Worm (Caenorhabditis elegans) whole organism, L4 larva: Measurements from ENCODE around the gene Y67D2.2.

Experiments used
- F26F4.8 ChIP-seq: fragments of 200-800 bp; sonication (Bioruptor generic); conservative IDR thresholded peaks from 2 replicates; pipeline ENCODE4 v1.3.6; 2022; ENCODE audit warnings: missing genetic modification characterization, missing compliant biosample characterization
- F44E2.7 ChIP-seq: fragments of 200-800 bp; sonication (Bioruptor generic); IDR thresholded peaks from 2 replicates; pipeline ENCODE4 v2.1.2; 2022; ENCODE audit warnings: missing genetic modification characterization, missing compliant biosample characterization
- F49E8.2 ChIP-seq: sonication (generic microtip); optimal IDR thresholded peaks from 2 replicates; lab custom pipeline; 2016; ENCODE audit warnings: missing compliant biosample characterization, mild to moderate bottlenecking, missing genetic modification characterization, borderline replicate concordance
- R02D3.7 ChIP-seq: fragments of 150-350 bp; sonication (generic microtip); optimal IDR thresholded peaks from 3 replicates; lab custom pipeline; 2014; ENCODE audit warnings: missing biosample characterization, missing genetic modification characterization
- T20F7.1 ChIP-seq: fragments of 200-800 bp; sonication (Bioruptor generic); optimal IDR thresholded peaks from 2 replicates; lab custom pipeline; 2018; ENCODE audit warnings: mild to moderate bottlenecking, missing genetic modification characterization, missing compliant biosample characterization
- T26A8.4 ChIP-seq: fragments of 200-800 bp; sonication (Bioruptor generic); IDR thresholded peaks from 2 replicates; pipeline ENCODE4 v1.3.6; 2022; ENCODE audit warnings: missing genetic modification characterization, missing compliant biosample characterization
- Y105C5A.15 ChIP-seq: fragments of 200-800 bp; sonication (Bioruptor generic); IDR thresholded peaks from 2 replicates; pipeline ENCODE4 v1.3.6; 2022; ENCODE audit warnings: missing genetic modification characterization, missing compliant biosample characterization
- Y48G9A.11 ChIP-seq: fragments of 200-800 bp; sonication (Bioruptor generic); IDR thresholded peaks from 2 replicates; pipeline ENCODE4 v1.3.6; 2022; ENCODE audit warnings: missing genetic modification reagents, missing genetic modification characterization, missing compliant biosample characterization
- Y5F2A.4 ChIP-seq: fragments of 200-800 bp; sonication (Bioruptor generic); optimal IDR thresholded peaks from 2 replicates; lab custom pipeline; 2018; ENCODE audit warnings: mild to moderate bottlenecking, missing genetic modification characterization, missing compliant biosample characterization
- ZK337.2 ChIP-seq: fragments of 200-800 bp; sonication (Bioruptor generic); IDR thresholded peaks from 2 replicates; pipeline ENCODE4 v1.3.6; 2022; ENCODE audit warnings: missing genetic modification reagents, missing genetic modification characterization, missing compliant biosample characterization
- ama-1 ChIP-seq: fragments of 150-350 bp; optimal IDR thresholded peaks from 2 replicates; lab custom pipeline; 2014; ENCODE audit warnings: inconsistent platforms, mixed read lengths
- arid-1 ChIP-seq: fragments of 200-800 bp; sonication (Bioruptor generic); conservative IDR thresholded peaks from 2 replicates; pipeline ENCODE4 v1.3.6; 2022; ENCODE audit warnings: missing genetic modification reagents, missing genetic modification characterization, missing compliant biosample characterization
- ceh-20 ChIP-seq: fragments of 200-800 bp; sonication (Bioruptor generic); IDR thresholded peaks from 2 replicates; pipeline ENCODE4 v1.3.6; 2022; ENCODE audit warnings: missing genetic modification reagents, missing genetic modification characterization, missing compliant biosample characterization
- ceh-44 ChIP-seq: fragments of 200-800 bp; sonication (Bioruptor generic); IDR thresholded peaks from 2 replicates; pipeline ENCODE4 v1.3.6; 2022; ENCODE audit warnings: missing genetic modification reagents, missing genetic modification characterization, missing compliant biosample characterization
- ceh-62 ChIP-seq: sonication (generic microtip); optimal IDR thresholded peaks from 2 replicates; lab custom pipeline; 2017; ENCODE audit warnings: missing biosample characterization, missing genetic modification characterization
- ctbp-1 ChIP-seq: fragments of 200-800 bp; sonication (Bioruptor generic); IDR thresholded peaks from 2 replicates; pipeline ENCODE4 v1.3.6; 2022; ENCODE audit warnings: missing genetic modification reagents, missing genetic modification characterization, missing compliant biosample characterization
- daf-16 ChIP-seq, 3 experiments: sonication (generic microtip); optimal IDR thresholded peaks; 2 replicates each; lab custom pipeline; 2016 to 2017; ENCODE audit warnings: missing genetic modification characterization in 3 of 3, missing genetic modification reagents in 3 of 3, mild to moderate bottlenecking in 2 of 3, missing compliant biosample characterization in 2 of 3, missing biosample characterization in 1 of 3, moderate library complexity in 1 of 3
- daf-19 ChIP-seq: fragments of 200-800 bp; sonication (Bioruptor generic); conservative IDR thresholded peaks from 2 replicates; pipeline ENCODE4 v1.3.6; 2022; ENCODE audit warnings: missing genetic modification characterization, missing compliant biosample characterization
- daf-8 ChIP-seq: fragments of 200-800 bp; sonication (Bioruptor generic); IDR thresholded peaks from 2 replicates; pipeline ENCODE4 v1.3.6; 2022; ENCODE audit warnings: missing genetic modification characterization, missing compliant biosample characterization
- dmd-6 ChIP-seq: fragments of 200-800 bp; sonication (Bioruptor generic); IDR thresholded peaks from 2 replicates; pipeline ENCODE4 v1.3.6; 2022; ENCODE audit warnings: missing genetic modification reagents, missing genetic modification characterization, missing compliant biosample characterization
- dmd-8 ChIP-seq: fragments of 200-800 bp; sonication (Bioruptor generic); IDR thresholded peaks from 2 replicates; pipeline ENCODE4 v1.3.6; 2022; ENCODE audit warnings: missing genetic modification characterization, missing compliant biosample characterization
- dmd-9 ChIP-seq: fragments of 200-800 bp; sonication (Bioruptor generic); IDR thresholded peaks from 2 replicates; pipeline ENCODE4 v1.3.6; 2022; ENCODE audit warnings: missing genetic modification reagents, missing genetic modification characterization, missing compliant biosample characterization
- hlh-11 ChIP-seq: fragments of 200-800 bp; sonication (Bioruptor generic); optimal IDR thresholded peaks from 2 replicates; lab custom pipeline; 2018; ENCODE audit warnings: mild to moderate bottlenecking, missing genetic modification characterization, missing compliant biosample characterization
- hlh-30 ChIP-seq: sonication (generic microtip); optimal IDR thresholded peaks from 2 replicates; lab custom pipeline; 2017; ENCODE audit warnings: antibody characterized with exemption, mild to moderate bottlenecking, missing genetic modification characterization, missing compliant biosample characterization; ENCODE audit not compliant: insufficient read depth
- jun-1 ChIP-seq: fragments of 150-350 bp; optimal IDR thresholded peaks from 2 replicates; lab custom pipeline; 2014; ENCODE audit warnings: missing biosample characterization, missing genetic modification reagents, missing genetic modification characterization
- lim-7 ChIP-seq: fragments of 200-800 bp; sonication (Bioruptor generic); IDR thresholded peaks from 2 replicates; pipeline ENCODE4 v1.3.6; 2022; ENCODE audit warnings: missing genetic modification characterization, missing compliant biosample characterization
- lin-13 ChIP-seq: fragments of 150-350 bp; optimal IDR thresholded peaks from 2 replicates; lab custom pipeline; 2014; ENCODE audit warnings: missing biosample characterization, missing genetic modification reagents, missing genetic modification characterization
- lin-29 ChIP-seq: fragments of 200-800 bp; sonication (Bioruptor generic); IDR thresholded peaks from 2 replicates; pipeline ENCODE4 v1.3.6; 2022; ENCODE audit warnings: missing genetic modification reagents, missing genetic modification characterization, missing compliant biosample characterization
- lin-38 ChIP-seq: fragments of 200-800 bp; sonication (Bioruptor generic); IDR thresholded peaks from 2 replicates; pipeline ENCODE4 v1.3.6; 2022; ENCODE audit warnings: missing genetic modification reagents, missing genetic modification characterization, missing compliant biosample characterization
- lsy-2 ChIP-seq, 2 experiments: fragments of 150-350 bp in 1 of 2; sonication (generic microtip) in 1 of 2; optimal IDR thresholded peaks; 2 replicates each; lab custom pipeline; 2014 to 2017; ENCODE audit warnings: missing biosample characterization in 2 of 2, missing genetic modification characterization in 2 of 2
- madf-5 ChIP-seq, 2 experiments: fragments of 200-800 bp; sonication (Bioruptor generic); IDR thresholded peaks; 2 replicates each; pipeline ENCODE4 v1.3.6; 2022; ENCODE audit warnings: missing compliant biosample characterization in 2 of 2, missing genetic modification characterization in 2 of 2
- mep-1 ChIP-seq: fragments of 150-350 bp; sonication (generic microtip); optimal IDR thresholded peaks from 3 replicates; lab custom pipeline; 2014; ENCODE audit warnings: missing biosample characterization, missing genetic modification characterization
- mes-2 ChIP-seq: sonication (generic microtip); optimal IDR thresholded peaks from 2 replicates; lab custom pipeline; 2016; ENCODE audit warnings: missing genotype, mild to moderate bottlenecking, missing genetic modification characterization, missing compliant biosample characterization; ENCODE audit not compliant: poor library complexity, severe bottlenecking
- nhr-111 ChIP-seq: fragments of 200-800 bp; sonication (Bioruptor generic); optimal IDR thresholded peaks from 2 replicates; lab custom pipeline; 2018; ENCODE audit warnings: mild to moderate bottlenecking, missing genetic modification characterization, missing compliant biosample characterization
- nhr-237 ChIP-seq: sonication (generic microtip); optimal IDR thresholded peaks from 2 replicates; lab custom pipeline; 2017; ENCODE audit warnings: missing biosample characterization, missing genetic modification characterization
- nhr-28 ChIP-seq: fragments of 150-350 bp; optimal IDR thresholded peaks from 2 replicates; lab custom pipeline; 2014; ENCODE audit warnings: missing biosample characterization, missing genetic modification characterization
- nhr-48 ChIP-seq: sonication (generic microtip); optimal IDR thresholded peaks from 2 replicates; lab custom pipeline; 2016; ENCODE audit warnings: mild to moderate bottlenecking, missing genetic modification characterization, missing compliant biosample characterization
- pha-4 ChIP-seq, 2 experiments: fragments of 150-350 bp in 1 of 2; fragments of 200-800 bp in 1 of 2; sonication (Bioruptor generic) in 1 of 2; IDR thresholded peaks in 1 of 2; optimal IDR thresholded peaks in 1 of 2; 2 replicates each; pipeline versions ENCODE4 v1.3.6 to Lab custom; 2014 to 2022; ENCODE audit warnings: missing genetic modification characterization in 2 of 2, missing genetic modification reagents in 2 of 2, missing biosample characterization in 1 of 2, missing compliant biosample characterization in 1 of 2
- set-16 ChIP-seq: fragments of 200-800 bp; sonication (Bioruptor generic); IDR thresholded peaks from 2 replicates; pipeline ENCODE4 v1.3.6; 2022; ENCODE audit warnings: missing genetic modification reagents, missing genetic modification characterization, missing compliant biosample characterization
- snpc-1.2 ChIP-seq: fragments of 200-800 bp; sonication (Bioruptor generic); IDR thresholded peaks from 2 replicates; pipeline ENCODE4 v1.3.6; 2022; ENCODE audit warnings: missing genetic modification reagents, missing genetic modification characterization, missing compliant biosample characterization
- snpc-4 ChIP-seq: fragments of 150-350 bp; optimal IDR thresholded peaks from 2 replicates; lab custom pipeline; 2014; ENCODE audit warnings: missing biosample characterization, missing genetic modification characterization
- spr-1 ChIP-seq: sonication (generic microtip); optimal IDR thresholded peaks from 2 replicates; lab custom pipeline; 2016; ENCODE audit warnings: mild to moderate bottlenecking, missing genetic modification characterization, missing compliant biosample characterization
- unc-130 ChIP-seq: sonication (generic microtip); optimal IDR thresholded peaks from 2 replicates; lab custom pipeline; 2016; ENCODE audit warnings: missing genetic modification reagents, missing genetic modification characterization, missing compliant biosample characterization
- vab-7 ChIP-seq: fragments of 200-800 bp; sonication (Bioruptor generic); IDR thresholded peaks from 2 replicates; pipeline ENCODE4 v1.3.6; 2022; ENCODE audit warnings: missing genetic modification reagents, missing genetic modification characterization, missing compliant biosample characterization
- zag-1 ChIP-seq: fragments of 150-350 bp; optimal IDR thresholded peaks from 2 replicates; lab custom pipeline; 2014; ENCODE audit warnings: missing biosample characterization, missing genetic modification characterization
- zfp-3 ChIP-seq: fragments of 200-800 bp; sonication (Bioruptor generic); conservative IDR thresholded peaks from 2 replicates; pipeline ENCODE4 v1.3.6; 2022; ENCODE audit warnings: missing genetic modification reagents, missing genetic modification characterization, missing compliant biosample characterization
- ztf-11 ChIP-seq: fragments of 150-350 bp; optimal IDR thresholded peaks from 2 replicates; lab custom pipeline; 2014; ENCODE audit warnings: missing biosample characterization, missing genetic modification characterization

Y67D2.2 gene

DNA sequence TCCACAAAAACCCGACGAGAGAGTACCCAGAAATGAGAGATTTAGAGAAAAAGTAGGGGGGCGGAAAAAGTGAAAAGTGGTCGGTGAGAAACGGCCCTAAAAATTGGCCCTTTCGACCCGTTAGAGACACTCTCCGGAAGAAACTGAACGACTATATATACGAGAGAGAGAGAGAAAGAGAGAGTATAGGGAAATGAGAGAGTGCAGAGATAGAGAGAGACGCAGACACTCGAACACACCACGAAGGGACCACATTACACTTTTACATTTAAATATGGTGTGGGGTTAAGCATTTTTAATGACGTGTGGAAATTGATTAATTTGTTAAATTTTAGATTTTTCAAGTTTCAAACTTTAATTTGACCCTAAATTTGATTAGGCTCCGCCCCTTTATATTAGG lies 33.1 kb downstream of the Y67D2.2 start (continued):
- TF ChIP-seq T20F7.1 = no peak
- TF ChIP-seq Y48G9A.11 = no peak
- TF ChIP-seq jun-1 (tag; lab: Kevin White, UChicago) = no peak
- TF ChIP-seq Y105C5A.15 (GFP tag; lab: Robert Waterston, UW) = no peak
- no peak for TF ChIP-seq daf-8 (GFP tag; lab: Robert Waterston, UW)
- no peak for TF ChIP-seq F44E2.7 (GFP tag; lab: Robert Waterston, UW)
- TF ChIP-seq snpc-4 (tag; lab: Kevin White, UChicago) = no peak
- TF ChIP-seq ama-1 = peak; percentile 11
- no peak for TF ChIP-seq zag-1 (tag; lab: Kevin White, UChicago)

DNA sequence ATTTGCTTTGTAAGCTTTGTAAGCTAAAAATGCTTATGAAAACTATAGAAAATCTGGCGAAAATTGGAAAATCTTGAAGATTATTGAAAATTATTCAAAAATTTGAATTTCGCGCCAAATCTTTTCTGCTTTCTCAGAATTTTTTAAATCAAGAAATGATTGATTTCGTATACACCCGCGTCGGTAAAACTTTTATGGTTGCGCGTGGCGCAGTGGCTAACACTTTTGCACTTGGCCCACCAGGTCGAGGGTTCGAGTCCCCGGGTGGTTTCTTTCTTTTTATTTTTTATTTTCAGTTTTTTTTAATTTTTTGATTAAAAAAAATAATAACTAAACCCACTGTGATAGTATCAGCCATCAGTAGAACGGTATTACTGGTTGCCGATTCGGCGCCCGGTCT lies 40.3 kb downstream of the Y67D2.2 start:
- TF ChIP-seq lim-7 (peak; percentile 75), nhr-237 (no peak), mep-1 (tag; lab: Kevin White, UChicago) (no peak), dmd-6 (GFP tag; lab: Robert Waterston, UW) (peak; percentile 28), spr-1 (tag; lab: Kevin White, UChicago) (no peak), ceh-62 (no peak), set-16 (GFP tag; lab: Robert Waterston, UW) (no peak), Y5F2A.4 (GFP tag; lab: Kevin White, UChicago) (peak; percentile 10), T26A8.4 (GFP tag; lab: Robert Waterston, UW) (no peak), madf-5 (GFP tag; IDR thresholded peaks at IDR 0.05; lab: Robert Waterston, UW) (0 out of 4 replicates have a peak, but pooled peaks have one; percentile 7 to 66), daf-8 (GFP tag; lab: Robert Waterston, UW) (0 out of 2 replicates have a peak, but pooled peaks have one; percentile 36), ceh-44 (GFP tag; lab: Robert Waterston, UW) (peak; percentile 54; the same call in 1 of the 2 replicates), R02D3.7 (tag; lab: Kevin White, UChicago) (no peak), zfp-3 (no peak), jun-1 (tag; lab: Kevin White, UChicago) (no peak), nhr-28 (no peak), lsy-2 (tag; optimal IDR thresholded peaks at IDR 0.05; lab: Kevin White, UChicago) (no peak), ceh-20 (GFP tag; lab: Robert Waterston, UW) (peak; percentile 35; the same call in 1 of the 2 replicates), daf-19 (peak; percentile 74), hlh-11 (tag; lab: Kevin White, UChicago) (no peak), arid-1 (GFP tag; lab: Robert Waterston, UW) (peak; percentile 75), ctbp-1 (0 out of 2 replicates have a peak, but pooled peaks have one; percentile 42), dmd-8 (GFP tag; lab: Robert Waterston, UW) (peak; percentile 83; the same call in 1 of the 2 replicates), unc-130 (peak; percentile 37), F49E8.2 (tag; lab: Kevin White, UChicago) (peak; percentile 14), mes-2 (tag; lab: Kevin White, UChicago) (peak; percentile 25), dmd-9 (no peak), nhr-111 (GFP tag; lab: Kevin White, UChicago) (no peak), lin-29 (GFP tag; lab: Robert Waterston, UW) (no peak), ZK337.2 (GFP tag; lab: Robert Waterston, UW) (no peak), nhr-48 (no peak), lin-38 (GFP tag; lab: Robert Waterston, UW) (peak; percentile 75), pha-4 (GFP tag; IDR thresholded peaks at IDR 0.05; lab: Robert Waterston, UW) (peak; percentile 80), pha-4 (tag; optimal IDR thresholded peaks at IDR 0.05; lab: Kevin White, UChicago) (no peak), daf-16 (GFP tag; optimal IDR thresholded peaks at IDR 0.05; lab: Kevin White, UChicago) (peak in 1 of 2 experiments; percentile 35), daf-16 (tag; optimal IDR thresholded peaks at IDR 0.05; lab: Kevin White, UChicago) (no peak), Y48G9A.11 (peak; percentile 46; the same call in 1 of the 2 replicates), vab-7 (peak; percentile 62), lin-13 (GFP tag; lab: Kevin White, UChicago) (peak; percentile 81), F26F4.8 (peak; percentile 85), zag-1 (tag; lab: Kevin White, UChicago) (no peak), ztf-11 (no peak), Y105C5A.15 (GFP tag; lab: Robert Waterston, UW) (0 out of 2 replicates have a peak, but pooled peaks have one; percentile 65), hlh-30 (tag; lab: Kevin White, UChicago) (no peak), snpc-1.2 (peak; percentile 46; the same call in 1 of the 2 replicates)
